Worm (Caenorhabditis elegans) whole organism, young adult: ENCODE measurements around the gene C35B8.3.
A peak's percentile ranks its signal among the peaks of the same experiment; 100 is the strongest.

Source experiments
- C06A6.2 ChIP-seq: fragments of 200-800 bp; sonication (Bioruptor generic); conservative IDR thresholded peaks from 2 replicates; pipeline ENCODE4 v1.3.6; 2022; ENCODE audit warnings: missing genetic modification characterization, missing compliant biosample characterization
- D2030.7 ChIP-seq: fragments of 200-800 bp; sonication (Bioruptor generic); IDR thresholded peaks from 2 replicates; pipeline ENCODE4 v1.3.6; 2022; ENCODE audit warnings: missing genetic modification reagents, missing genetic modification characterization, missing compliant biosample characterization
- F10E7.11 ChIP-seq: sonication (generic microtip); optimal IDR thresholded peaks from 2 replicates; lab custom pipeline; 2017; ENCODE audit warnings: mild to moderate bottlenecking, missing genetic modification characterization, moderate library complexity, missing compliant biosample characterization
- F37B4.10 ChIP-seq: fragments of 200-800 bp; sonication (Bioruptor generic); IDR thresholded peaks from 2 replicates; pipeline ENCODE4 v1.3.6; 2022; ENCODE audit warnings: missing genetic modification characterization, missing compliant biosample characterization
- F49E8.2 ChIP-seq: sonication (generic microtip); optimal IDR thresholded peaks from 3 replicates; lab custom pipeline; 2017; ENCODE audit warnings: missing genetic modification characterization, mild to moderate bottlenecking, missing compliant biosample characterization, antibody characterized with exemption, moderate library complexity; ENCODE audit not compliant: insufficient read depth
- F55B11.4 ChIP-seq: sonication (generic microtip); optimal IDR thresholded peaks from 2 replicates; lab custom pipeline; 2016; ENCODE audit warnings: missing compliant biosample characterization, missing genetic modification characterization, borderline replicate concordance; ENCODE audit not compliant: insufficient read depth
- F57A8.1 ChIP-seq: fragments of 200-800 bp; sonication (Bioruptor generic); optimal IDR thresholded peaks from 2 replicates; lab custom pipeline; 2018; ENCODE audit warnings: mild to moderate bottlenecking, missing genetic modification characterization, moderate library complexity, missing compliant biosample characterization
- K11D2.4 ChIP-seq: fragments of 200-800 bp; sonication (Bioruptor generic); IDR thresholded peaks from 2 replicates; pipeline ENCODE4 v1.3.6; 2022; ENCODE audit warnings: missing genetic modification reagents, missing genetic modification characterization, missing compliant biosample characterization
- T26A5.8 ChIP-seq: sonication (generic microtip); optimal IDR thresholded peaks from 2 replicates; lab custom pipeline; 2016; ENCODE audit warnings: missing genetic modification characterization, missing compliant biosample characterization
- Y53G8AR.9 ChIP-seq: fragments of 200-800 bp; sonication (Bioruptor generic); conservative IDR thresholded peaks from 2 replicates; pipeline ENCODE4 v1.3.6; 2022; ENCODE audit warnings: missing genetic modification reagents, missing genetic modification characterization, missing compliant biosample characterization
- Y67H2A.10 ChIP-seq: fragments of 200-800 bp; sonication (Bioruptor generic); conservative IDR thresholded peaks from 2 replicates; pipeline ENCODE4 v1.3.6; 2022; ENCODE audit warnings: missing genetic modification reagents, missing genetic modification characterization, missing compliant biosample characterization
- akir-1 ChIP-seq: fragments of 200-800 bp; sonication (Bioruptor generic); optimal IDR thresholded peaks from 2 replicates; lab custom pipeline; 2018; ENCODE audit warnings: mild to moderate bottlenecking, missing genetic modification characterization, moderate library complexity, missing compliant biosample characterization
- attf-3 ChIP-seq: fragments of 200-800 bp; sonication (Bioruptor generic); conservative IDR thresholded peaks from 2 replicates; pipeline ENCODE4 v1.3.6; 2022; ENCODE audit warnings: missing genetic modification reagents, missing genetic modification characterization, missing compliant biosample characterization
- ccch-3 ChIP-seq: fragments of 200-800 bp; sonication (Bioruptor generic); optimal IDR thresholded peaks from 2 replicates; lab custom pipeline; 2018; ENCODE audit warnings: mild to moderate bottlenecking, missing genetic modification characterization, missing compliant biosample characterization
- cebp-2 ChIP-seq: fragments of 200-800 bp; sonication (Bioruptor generic); IDR thresholded peaks from 2 replicates; pipeline ENCODE4 v1.3.6; 2022; ENCODE audit warnings: missing genetic modification characterization, missing compliant biosample characterization
- ceh-40 ChIP-seq: fragments of 200-800 bp; sonication (Bioruptor generic); IDR thresholded peaks from 2 replicates; pipeline ENCODE4 v1.3.6; 2022; ENCODE audit warnings: missing genetic modification characterization, missing compliant biosample characterization
- ceh-79 ChIP-seq: sonication (generic microtip); optimal IDR thresholded peaks from 2 replicates; lab custom pipeline; 2017; ENCODE audit warnings: mild to moderate bottlenecking, missing genetic modification characterization, missing compliant biosample characterization
- dpff-1 ChIP-seq: sonication (generic microtip); optimal IDR thresholded peaks from 2 replicates; lab custom pipeline; 2017; ENCODE audit warnings: mild to moderate bottlenecking, missing genetic modification characterization, missing compliant biosample characterization
- him-1 ChIP-seq: sonication (generic microtip); optimal IDR thresholded peaks from 2 replicates; lab custom pipeline; 2016; ENCODE audit warnings: missing genotype, missing genetic modification reagents, missing genetic modification characterization, missing compliant biosample characterization
- hlh-12 ChIP-seq: sonication (generic microtip); optimal IDR thresholded peaks from 2 replicates; lab custom pipeline; 2016; ENCODE audit warnings: missing genetic modification characterization, missing compliant biosample characterization
- hlh-26 ChIP-seq: fragments of 200-800 bp; sonication (Bioruptor generic); conservative IDR thresholded peaks from 2 replicates; pipeline ENCODE4 v1.3.6; 2022; ENCODE audit warnings: missing genetic modification reagents, missing genetic modification characterization, missing compliant biosample characterization
- lin-35 ChIP-seq, 3 experiments: fragments of 150-350 bp in 2 of 3; sonication (generic microtip) in 1 of 3; optimal IDR thresholded peaks; 2 replicates each; lab custom pipeline; 2014 to 2018; ENCODE audit warnings: missing biosample characterization in 3 of 3, missing genetic modification characterization in 3 of 3, missing genetic modification reagents in 3 of 3
- mxl-1 ChIP-seq: sonication (generic microtip); optimal IDR thresholded peaks from 2 replicates; lab custom pipeline; 2016; ENCODE audit warnings: missing genetic modification characterization, missing compliant biosample characterization
- nfya-2 ChIP-seq: fragments of 200-800 bp; sonication (Bioruptor generic); IDR thresholded peaks from 2 replicates; pipeline ENCODE4 v1.3.6; 2022; ENCODE audit warnings: missing genetic modification reagents, missing genetic modification characterization, missing compliant biosample characterization
- nhr-179 ChIP-seq: sonication (generic microtip); optimal IDR thresholded peaks from 2 replicates; lab custom pipeline; 2016; ENCODE audit warnings: mild to moderate bottlenecking, missing genetic modification characterization, missing compliant biosample characterization
- nhr-80 ChIP-seq: sonication (generic microtip); optimal IDR thresholded peaks from 2 replicates; lab custom pipeline; 2016; ENCODE audit warnings: missing genetic modification characterization, missing compliant biosample characterization
- rcor-1 ChIP-seq: fragments of 200-800 bp; sonication (Bioruptor generic); IDR thresholded peaks from 2 replicates; pipeline ENCODE4 v1.3.6; 2022; ENCODE audit warnings: missing genetic modification reagents, missing genetic modification characterization, missing compliant biosample characterization
- sdz-38 ChIP-seq: sonication (generic microtip); optimal IDR thresholded peaks from 2 replicates; lab custom pipeline; 2016; ENCODE audit warnings: missing genotype, missing genetic modification characterization, missing compliant biosample characterization
- snpc-1.3 ChIP-seq: sonication (generic microtip); optimal IDR thresholded peaks from 2 replicates; lab custom pipeline; 2017; ENCODE audit warnings: missing genetic modification characterization, mild to moderate bottlenecking, missing compliant biosample characterization, antibody characterized with exemption, moderate library complexity, missing genotype, missing genetic modification reagents; ENCODE audit not compliant: insufficient read depth
- snpc-4 ChIP-seq, 5 experiments: fragments of 150-350 bp in 1 of 5; sonication (generic microtip) in 4 of 5; optimal IDR thresholded peaks; 2 replicates each; lab custom pipeline; 2014 to 2018; ENCODE audit warnings: missing genetic modification characterization in 5 of 5, missing biosample characterization in 3 of 5, antibody characterized with exemption in 2 of 5, mild to moderate bottlenecking in 2 of 5, missing compliant biosample characterization in 2 of 5, missing genotype in 2 of 5, moderate library complexity in 2 of 5, missing genetic modification reagents in 1 of 5
- tbp1 ChIP-seq: fragments of 200-800 bp; sonication (Bioruptor generic); optimal IDR thresholded peaks from 2 replicates; lab custom pipeline; 2018; ENCODE audit warnings: mild to moderate bottlenecking, missing genetic modification characterization, missing compliant biosample characterization
- tlf-1 ChIP-seq: fragments of 200-800 bp; sonication (Bioruptor generic); optimal IDR thresholded peaks from 2 replicates; lab custom pipeline; 2018; ENCODE audit warnings: mild to moderate bottlenecking, missing genetic modification characterization, missing compliant biosample characterization
- ztf-25 ChIP-seq: fragments of 200-800 bp; sonication (Bioruptor generic); IDR thresholded peaks from 2 replicates; pipeline ENCODE4 v1.3.6; 2022; ENCODE audit warnings: missing genetic modification reagents, missing genetic modification characterization, missing compliant biosample characterization

The C35B8.3 gene

ce11 chrX:9226904-9227303 is 13.2 kb downstream of the C35B8.3 start:
- no peak for TF ChIP-seq K11D2.4 (GFP tag; lab: Robert Waterston, UW)
- TF ChIP-seq snpc-4 (GFP tag; optimal IDR thresholded peaks at IDR 0.05; lab: Kevin White, UChicago), result no peak
- no peak for TF ChIP-seq snpc-4 (tag; optimal IDR thresholded peaks at IDR 0.05; lab: Kevin White, UChicago)
- TF ChIP-seq ztf-25 (GFP tag; lab: Robert Waterston, UW), result no peak
- TF ChIP-seq ceh-40, result no peak
- no peak for TF ChIP-seq hlh-12
- TF ChIP-seq sdz-38 (tag; lab: Kevin White, UChicago), result no peak
- no peak for TF ChIP-seq lin-35 (GFP tag; optimal IDR thresholded peaks at IDR 0.05; lab: Kevin White, UChicago)
- no peak for TF ChIP-seq attf-3 (GFP tag; lab: Robert Waterston, UW)
- TF ChIP-seq Y53G8AR.9 (GFP tag; lab: Robert Waterston, UW), result no peak
- TF ChIP-seq ccch-3 (GFP tag; lab: Kevin White, UChicago), result no peak
- no peak for TF ChIP-seq F10E7.11 (tag; lab: Kevin White, UChicago)
- TF ChIP-seq snpc-1.3 (tag; lab: Kevin White, UChicago), result no peak
- no peak for TF ChIP-seq cebp-2 (GFP tag; lab: Robert Waterston, UW)
- no peak for TF ChIP-seq T26A5.8 (tag; lab: Kevin White, UChicago)
- no peak for TF ChIP-seq hlh-26 (GFP tag; lab: Robert Waterston, UW)
- no peak for TF ChIP-seq akir-1

- TF ChIP-seq ceh-79 (tag; lab: Kevin White, UChicago), result no peak
- TF ChIP-seq D2030.7 (GFP tag; lab: Robert Waterston, UW), result no peak
- no peak for TF ChIP-seq F57A8.1 (GFP tag; lab: Kevin White, UChicago)
- TF ChIP-seq rcor-1 (GFP tag; lab: Robert Waterston, UW), result no peak
- TF ChIP-seq nhr-179 (tag; lab: Kevin White, UChicago), result no peak
- TF ChIP-seq tlf-1 (GFP tag; lab: Kevin White, UChicago), result no peak
- TF ChIP-seq Y67H2A.10 (GFP tag; lab: Robert Waterston, UW), result no peak
- no peak for TF ChIP-seq F37B4.10 (GFP tag; lab: Robert Waterston, UW)
Observed at ce11 chrX:9228441-9228840, 14.7 kb downstream of the C35B8.3 start.

ce11 chrX:9230322-9230721 is 16.6 kb downstream of the C35B8.3 start:
- TF ChIP-seq sdz-38 (tag; lab: Kevin White, UChicago) (no peak), nhr-80 (tag; lab: Kevin White, UChicago) (no peak), C06A6.2 (GFP tag; lab: Robert Waterston, UW) (no peak), him-1 (no peak), F55B11.4 (no peak)

- peak; percentile 33 for TF ChIP-seq nhr-80 (tag; lab: Kevin White, UChicago)
- TF ChIP-seq dpff-1, result no peak
- no peak for TF ChIP-seq F49E8.2 (tag; lab: Kevin White, UChicago)
- TF ChIP-seq nfya-2 (GFP tag; lab: Robert Waterston, UW), result no peak
- no peak for TF ChIP-seq hlh-12
- TF ChIP-seq tbp1 (GFP tag; lab: Kevin White, UChicago), result no peak
- TF ChIP-seq mxl-1, result no peak
Observed at ce11 chrX:9231556-9231955, 17.8 kb downstream of the C35B8.3 start.
